Fruit fly (Drosophila melanogaster) whole organism, pupa: ENCODE data around the gene iav.

Source experiments
- CG10348 ChIP-seq: fragments of 200-800 bp; sonication (Bioruptor generic); IDR thresholded peaks from 2 replicates; pipeline ENCODE4 v1.3.6; 2022; ENCODE audit warnings: missing biosample characterization, missing genetic modification characterization
- CG12605 ChIP-seq: fragments of 200-800 bp; sonication (Bioruptor generic); IDR thresholded peaks from 2 replicates; pipeline ENCODE4 v1.3.6; 2022; ENCODE audit warnings: missing biosample characterization, missing genetic modification characterization
- CG13204 ChIP-seq: fragments of 200-800 bp; sonication (Bioruptor generic); optimal IDR thresholded peaks from 2 replicates; lab custom pipeline; 2018; ENCODE audit warnings: missing biosample characterization, mild to moderate bottlenecking, missing genetic modification characterization, moderate library complexity
- CG14655 ChIP-seq: fragments of 200-800 bp; sonication (Bioruptor generic); optimal IDR thresholded peaks from 3 replicates; lab custom pipeline; 2017; ENCODE audit warnings: mild to moderate bottlenecking, missing biosample characterization, missing genetic modification reagents, missing genetic modification characterization
- CG15710 ChIP-seq: fragments of 200-800 bp; sonication (Bioruptor generic); optimal IDR thresholded peaks from 2 replicates; lab custom pipeline; 2018; ENCODE audit warnings: missing biosample characterization, mild to moderate bottlenecking, missing genetic modification characterization, moderate library complexity
- CG17806 ChIP-seq: fragments of 200-800 bp; sonication (Bioruptor generic); optimal IDR thresholded peaks from 2 replicates; lab custom pipeline; 2018; ENCODE audit warnings: missing biosample characterization, mild to moderate bottlenecking, missing genetic modification characterization, moderate library complexity
- CG32121 ChIP-seq: fragments of 200-800 bp; sonication (Bioruptor generic); IDR thresholded peaks from 2 replicates; pipeline ENCODE4 v1.3.6; 2022; ENCODE audit warnings: missing biosample characterization, missing genetic modification characterization
- CG34367 ChIP-seq: fragments of 200-800 bp; sonication (Bioruptor generic); optimal IDR thresholded peaks from 2 replicates; lab custom pipeline; 2018; ENCODE audit warnings: missing biosample characterization, mild to moderate bottlenecking, missing genetic modification characterization
- CG4496 ChIP-seq: fragments of 200-800 bp; sonication (Bioruptor generic); IDR thresholded peaks from 3 replicates; pipeline ENCODE4 v1.3.6; 2022; ENCODE audit warnings: missing biosample characterization, missing genetic modification characterization
- CG8159 ChIP-seq: fragments of 200-800 bp; sonication (Bioruptor generic); optimal IDR thresholded peaks from 3 replicates; lab custom pipeline; 2018; ENCODE audit warnings: missing biosample characterization, mild to moderate bottlenecking, missing genetic modification characterization, moderate library complexity
- CG8301 ChIP-seq: fragments of 200-800 bp; sonication (Bioruptor generic); optimal IDR thresholded peaks from 2 replicates; lab custom pipeline; 2018; ENCODE audit warnings: missing biosample characterization, mild to moderate bottlenecking, missing genetic modification characterization
- CG9948 ChIP-seq: fragments of 200-800 bp; sonication (Bioruptor generic); optimal IDR thresholded peaks from 2 replicates; lab custom pipeline; 2018; ENCODE audit warnings: missing biosample characterization, mild to moderate bottlenecking, missing genetic modification characterization, moderate library complexity
- D1 ChIP-seq: fragments of 200-800 bp; sonication (Bioruptor generic); optimal IDR thresholded peaks from 2 replicates; lab custom pipeline; 2018; ENCODE audit warnings: missing biosample characterization, mild to moderate bottlenecking, missing genetic modification characterization, moderate library complexity
- EcR ChIP-seq: fragments of 200-800 bp; sonication (Bioruptor generic); optimal IDR thresholded peaks from 3 replicates; lab custom pipeline; 2019; ENCODE audit warnings: missing biosample characterization, missing genetic modification characterization, mild to moderate bottlenecking, moderate library complexity, missing genetic modification reagents
- Ets98B ChIP-seq: fragments of 200-800 bp; sonication (Bioruptor generic); IDR thresholded peaks from 2 replicates; pipeline ENCODE4 v1.3.6; 2022; ENCODE audit warnings: missing biosample characterization, missing genetic modification characterization
- Pif1A ChIP-seq: fragments of 200-800 bp; sonication (Bioruptor generic); optimal IDR thresholded peaks from 3 replicates; lab custom pipeline; 2016; ENCODE audit warnings: missing biosample characterization, missing genetic modification characterization
- Pif1B ChIP-seq: fragments of 200-800 bp; sonication (Bioruptor generic); optimal IDR thresholded peaks from 3 replicates; lab custom pipeline; 2016; ENCODE audit warnings: missing biosample characterization, missing genetic modification characterization
- Snoo ChIP-seq: fragments of 200-800 bp; sonication (Bioruptor generic); optimal IDR thresholded peaks from 3 replicates; lab custom pipeline; 2017; ENCODE audit warnings: missing biosample characterization, mild to moderate bottlenecking, missing genetic modification characterization, inconsistent platforms
- fd96Ca ChIP-seq: fragments of 200-800 bp; sonication (Bioruptor generic); IDR thresholded peaks from 3 replicates; pipeline ENCODE4 v1.3.6; 2022; ENCODE audit warnings: missing biosample characterization, missing genetic modification characterization
- gl ChIP-seq: fragments of 200-800 bp; sonication (Bioruptor generic); optimal IDR thresholded peaks from 2 replicates; lab custom pipeline; 2018; ENCODE audit warnings: missing biosample characterization, mild to moderate bottlenecking, missing genetic modification characterization
- rn ChIP-seq: fragments of 200-800 bp; sonication (Bioruptor generic); IDR thresholded peaks from 2 replicates; pipeline ENCODE4 v1.3.6; 2022; ENCODE audit warnings: missing biosample characterization, missing genetic modification characterization

Gene iav

DNA sequence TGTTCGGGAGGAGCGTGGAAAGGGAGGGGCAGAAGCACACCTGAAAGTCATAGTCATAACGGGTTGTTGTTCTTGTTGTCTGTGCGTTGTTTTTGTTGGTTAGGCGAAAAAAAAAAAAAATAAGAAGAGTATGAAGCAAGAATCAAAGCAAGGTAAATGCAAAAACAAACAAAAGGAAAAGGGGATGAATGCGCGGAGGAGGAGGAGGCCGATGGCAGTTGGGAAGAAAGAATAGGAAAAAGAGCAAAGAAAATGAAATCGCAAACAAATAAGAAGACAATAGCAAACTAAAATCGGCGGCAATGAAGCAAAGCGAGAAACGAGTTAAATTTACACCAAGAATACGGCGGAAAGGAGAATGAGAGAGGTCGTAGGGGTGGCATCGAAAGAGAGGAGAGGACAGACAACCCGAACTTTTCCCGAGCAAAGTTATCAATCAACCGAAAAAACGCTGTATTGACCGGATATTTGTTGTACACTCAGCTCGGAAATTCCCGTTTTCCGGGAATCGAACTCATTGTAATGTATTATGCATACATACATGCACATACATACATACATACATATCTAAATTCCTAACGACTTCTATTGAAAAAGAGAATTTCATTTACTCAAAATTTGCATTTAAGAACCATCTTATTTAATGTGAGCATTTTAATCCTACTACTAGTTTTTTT is 46.8 kb downstream of the iav start:
- TF ChIP-seq CG15710 (tag; lab: Kevin White, UChicago) (no peak), CG10348 (GFP tag; lab: Robert Waterston, UW) (no peak), fd96Ca (GFP tag; lab: Robert Waterston, UW) (0 out of 3 replicates have a peak, but pooled peaks have one; percentile 14), CG8159 (tag; lab: Kevin White, UChicago) (peak; percentile 4), CG8301 (tag; lab: Kevin White, UChicago) (peak; percentile 30), Ets98B (peak; percentile 6; the same call in 1 of the 2 replicates), CG4496 (GFP tag; lab: Robert Waterston, UW) (peak; percentile 38; the same call in 2 of the 3 replicates), Pif1B (GFP tag; lab: Kevin White, UChicago) (no peak), CG9948 (tag; lab: Kevin White, UChicago) (peak; percentile 12), EcR (GFP tag; lab: Kevin White, UChicago) (no peak), CG13204 (GFP tag; lab: Kevin White, UChicago) (no peak), CG12605 (peak; percentile 38; the same call in 1 of the 2 replicates), CG14655 (peak; percentile 31), gl (tag; lab: Kevin White, UChicago) (peak; percentile 18)

DNA sequence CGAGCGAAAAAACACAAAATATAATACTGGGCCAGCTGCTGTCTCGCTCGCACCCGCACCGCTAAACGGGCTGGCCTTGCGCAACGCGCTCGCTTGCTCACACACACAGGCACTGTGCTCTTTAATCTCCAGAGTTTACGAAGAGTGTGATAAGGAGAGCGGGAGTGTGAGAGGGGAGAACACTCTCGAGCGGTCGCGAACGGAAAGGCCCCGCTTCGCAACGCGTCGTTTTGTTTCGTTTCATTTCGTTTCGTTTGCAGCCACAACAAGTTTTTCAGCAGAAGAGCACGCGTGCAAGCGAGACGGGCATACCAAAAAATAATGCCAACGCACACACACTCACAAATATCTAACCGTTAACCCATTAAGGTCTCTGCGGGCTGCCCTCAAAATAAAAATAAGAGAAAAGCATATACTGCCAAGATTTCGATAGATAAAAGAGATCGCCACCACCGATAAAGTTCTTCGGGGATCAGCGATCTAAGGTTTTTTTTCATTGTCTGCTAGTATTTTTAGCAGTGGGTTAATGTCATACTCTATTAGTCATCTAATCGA is 47.8 kb downstream of the iav start:
- TF ChIP-seq Snoo (tag; lab: Kevin White, UChicago) (peak; percentile 69), rn (GFP tag; lab: Robert Waterston, UW) (peak; percentile 70), D1 (tag; lab: Kevin White, UChicago) (no peak), gl (tag; lab: Kevin White, UChicago) (peak; percentile 55), CG34367 (tag; lab: Kevin White, UChicago) (peak; percentile 47), fd96Ca (GFP tag; lab: Robert Waterston, UW) (peak; percentile 93), Pif1B (GFP tag; lab: Kevin White, UChicago) (peak; percentile 75), CG10348 (GFP tag; lab: Robert Waterston, UW) (no peak), CG15710 (tag; lab: Kevin White, UChicago) (peak; percentile 79), CG8301 (tag; lab: Kevin White, UChicago) (peak; percentile 79), EcR (GFP tag; lab: Kevin White, UChicago) (peak; percentile 76), CG14655 (peak; percentile 87), CG9948 (tag; lab: Kevin White, UChicago) (peak; percentile 67), CG4496 (GFP tag; lab: Robert Waterston, UW) (peak; percentile 92), CG17806 (tag; lab: Kevin White, UChicago) (peak; percentile 70), CG32121 (GFP tag; lab: Robert Waterston, UW) (peak; percentile 85), Pif1A (peak; percentile 78), CG8159 (tag; lab: Kevin White, UChicago) (peak; percentile 81), CG12605 (peak; percentile 63; the same call in 1 of the 2 replicates), CG13204 (GFP tag; lab: Kevin White, UChicago) (peak; percentile 94), Ets98B (peak; percentile 86)

- TF ChIP-seq fd96Ca (GFP tag; lab: Robert Waterston, UW) (peak; percentile 68; the same call in 2 of the 3 replicates), CG13204 (GFP tag; lab: Kevin White, UChicago) (no peak), EcR (GFP tag; lab: Kevin White, UChicago) (peak; percentile 50)
These were observed 48.9 kb downstream of the iav start for dm6 chrX:6862521-6863288.

- no peak for TF ChIP-seq EcR (GFP tag; lab: Kevin White, UChicago)
- no peak for TF ChIP-seq fd96Ca (GFP tag; lab: Robert Waterston, UW)
- TF ChIP-seq Snoo (tag; lab: Kevin White, UChicago): peak; percentile 89
- TF ChIP-seq CG8301 (tag; lab: Kevin White, UChicago): peak; percentile 98
- TF ChIP-seq CG32121 (GFP tag; lab: Robert Waterston, UW): peak; percentile 91
- TF ChIP-seq CG4496 (GFP tag; lab: Robert Waterston, UW): peak; percentile 92
- TF ChIP-seq Pif1A: peak; percentile 93
- peak; percentile 90 for TF ChIP-seq Pif1B (GFP tag; lab: Kevin White, UChicago)
- TF ChIP-seq CG12605: peak; percentile 77; the same call in 1 of the 2 replicates
- peak; percentile 91 for TF ChIP-seq D1 (tag; lab: Kevin White, UChicago)
- TF ChIP-seq CG34367 (tag; lab: Kevin White, UChicago): peak; percentile 95
- TF ChIP-seq CG10348 (GFP tag; lab: Robert Waterston, UW): peak; percentile 86
- peak; percentile 96 for TF ChIP-seq CG17806 (tag; lab: Kevin White, UChicago)
- peak; percentile 89 for TF ChIP-seq rn (GFP tag; lab: Robert Waterston, UW)
- peak; percentile 96 for TF ChIP-seq CG15710 (tag; lab: Kevin White, UChicago)
- peak; percentile 97 for TF ChIP-seq CG8159 (tag; lab: Kevin White, UChicago)
- TF ChIP-seq CG9948 (tag; lab: Kevin White, UChicago): peak; percentile 99
- peak; percentile 85 for TF ChIP-seq gl (tag; lab: Kevin White, UChicago)
- TF ChIP-seq Ets98B: peak; percentile 79
- TF ChIP-seq CG14655: peak; percentile 99
- peak; percentile 83 for TF ChIP-seq CG13204 (GFP tag; lab: Kevin White, UChicago)
These were observed 49.6 kb downstream of the iav start, which contains the start of gene CG43736 for dm6 chrX:6863289-6863938. Gene CG43736, plus strand, starts transcription at chrX:6863888.
